Fruit fly (Drosophila melanogaster): Measurements from ENCODE around the gene Ada.

Ada gene

dm6 chr3R:9048466-9049072 is 16.4 kb upstream of the Ada start, which contains the start of gene Mst85C:
Gene Mst85C, plus strand, starts transcription at chr3R:9048645.
- TF ChIP-seq ftz-f1 (GFP tag; optimal IDR thresholded peaks at IDR 0.05) (no peak), lbe (GFP tag; optimal IDR thresholded peaks at IDR 0.05) (peak; percentile 20), Asciz (GFP tag; optimal IDR thresholded peaks at IDR 0.05) (peak; percentile 52), repo (GFP tag; optimal IDR thresholded peaks at IDR 0.05) (no peak), kah (GFP tag; optimal IDR thresholded peaks at IDR 0.05) (peak; percentile 38), CG14860 (GFP tag; IDR thresholded peaks at IDR 0.05; ENCODE audit: partially characterized antibody) (no peak), unpg (GFP tag; optimal IDR thresholded peaks at IDR 0.05) (no peak), MTF-1 (GFP tag; optimal IDR thresholded peaks at IDR 0.05; ENCODE audit: borderline replicate concordance) (no peak), B-H2 (GFP tag; optimal IDR thresholded peaks at IDR 0.05) (no peak), NK7.1 (GFP tag; optimal IDR thresholded peaks at IDR 0.05) (no peak), Bteb2 (GFP tag; optimal IDR thresholded peaks at IDR 0.05) (no peak), CG2116 (GFP tag; optimal IDR thresholded peaks at IDR 0.05) (no peak), Side (GFP tag; optimal IDR thresholded peaks at IDR 0.05) (no peak), lov (optimal IDR thresholded peaks at IDR 0.05) (no peak), lov (GFP tag; IDR thresholded peaks at IDR 0.05) (no peak), slp2 (GFP tag; optimal IDR thresholded peaks at IDR 0.05) (no peak), CG32772 (GFP tag; IDR thresholded peaks at IDR 0.05) (no peak), fru (optimal IDR thresholded peaks at IDR 0.05) (no peak), CG15479 (GFP tag; optimal IDR thresholded peaks at IDR 0.05) (peak; percentile 62), CG33213 (GFP tag; optimal IDR thresholded peaks at IDR 0.05) (no peak), sens (GFP tag) (no peak), CG2712 (tag; optimal IDR thresholded peaks at IDR 0.05) (no peak), HLHmδ (GFP tag; optimal IDR thresholded peaks at IDR 0.05) (no peak), Abd-B (GFP tag; optimal IDR thresholded peaks at IDR 0.05) (no peak), CG10654 (GFP tag; optimal IDR thresholded peaks at IDR 0.05) (no peak), Eip74EF (GFP tag; optimal IDR thresholded peaks at IDR 0.05) (no peak), cg (GFP tag; optimal IDR thresholded peaks at IDR 0.05) (peak; percentile 86), knrl (GFP tag; IDR thresholded peaks at IDR 0.05; ENCODE audit: partially characterized antibody) (no peak), CG9437 (GFP tag; optimal IDR thresholded peaks at IDR 0.05) (peak; percentile 61), Gsc (GFP tag; IDR thresholded peaks at IDR 0.05) (no peak), ranshi (GFP tag; IDR thresholded peaks at IDR 0.05) (no peak), Atf-2 (GFP tag; optimal IDR thresholded peaks at IDR 0.05) (no peak), crp (GFP tag; optimal IDR thresholded peaks at IDR 0.05) (peak in 1 of 2 experiments; percentile 50), MESR4 (GFP tag; optimal IDR thresholded peaks at IDR 0.05) (peak; percentile 62), CG6654 (GFP tag; optimal IDR thresholded peaks at IDR 0.05) (no peak), fd64A (GFP tag; optimal IDR thresholded peaks at IDR 0.05) (peak; percentile 8), cwo (GFP tag; optimal IDR thresholded peaks at IDR 0.05) (no peak), pfk (GFP tag; optimal IDR thresholded peaks at IDR 0.05) (no peak), mirr (GFP tag; optimal IDR thresholded peaks at IDR 0.05) (peak; percentile 33), CG31365 (tag; optimal IDR thresholded peaks at IDR 0.05) (peak; percentile 23), kni (GFP tag; optimal IDR thresholded peaks at IDR 0.05) (peak; percentile 73), danr (GFP tag; IDR thresholded peaks at IDR 0.05) (no peak), CG2875 (GFP tag; optimal IDR thresholded peaks at IDR 0.05) (peak; percentile 7), HLH54F (GFP tag; optimal IDR thresholded peaks at IDR 0.05) (no peak), lola (GFP tag; optimal IDR thresholded peaks at IDR 0.05) (no peak), CG12769 (tag; optimal IDR thresholded peaks at IDR 0.05) (peak; percentile 40), HHEX (GFP tag; optimal IDR thresholded peaks at IDR 0.05) (no peak), CG8944 (GFP tag; optimal IDR thresholded peaks at IDR 0.05) (no peak), nau (GFP tag; optimal IDR thresholded peaks at IDR 0.05) (peak; percentile 21)
